Worm (Caenorhabditis elegans) whole organism, midembryonic: ENCODE data around the gene twk-11.
"Not testable (repeated sequence)": the region's sequence is repeated elsewhere in the genome, so short reads cannot be mapped to it uniquely, and the experiment has no call there.

Experiments
- T22C8.4 ChIP-seq: fragments of 200-800 bp; sonication (Bioruptor generic); IDR thresholded peaks from 2 replicates; pipeline ENCODE4 v1.3.6; 2022; ENCODE audit warnings: missing genetic modification characterization, missing compliant biosample characterization
- cog-1 ChIP-seq: sonication (generic microtip); optimal IDR thresholded peaks from 2 replicates; lab custom pipeline; 2016; ENCODE audit warnings: missing genetic modification characterization, missing compliant biosample characterization
- flt-1 ChIP-seq: fragments of 200-800 bp; sonication (Bioruptor generic); IDR thresholded peaks from 2 replicates; pipeline ENCODE4 v1.3.6; 2022; ENCODE audit warnings: missing genetic modification characterization, missing compliant biosample characterization
- klf-2 ChIP-seq: fragments of 200-800 bp; sonication (Bioruptor generic); conservative IDR thresholded peaks from 2 replicates; pipeline ENCODE4 v1.3.6; 2022; ENCODE audit warnings: missing genetic modification reagents, missing genetic modification characterization, missing compliant biosample characterization
- med-1 ChIP-seq: sonication (generic microtip); optimal IDR thresholded peaks from 2 replicates; lab custom pipeline; 2017; ENCODE audit warnings: missing genetic modification characterization, mild to moderate bottlenecking, missing compliant biosample characterization, antibody characterized with exemption, missing genetic modification reagents; ENCODE audit not compliant: insufficient read depth
- ref-1 ChIP-seq: fragments of 200-800 bp; sonication (Bioruptor generic); conservative IDR thresholded peaks from 2 replicates; pipeline ENCODE4 v1.3.6; 2022; ENCODE audit warnings: missing genetic modification reagents, missing genetic modification characterization, missing compliant biosample characterization
- tab-1 ChIP-seq: fragments of 200-800 bp; sonication (Bioruptor generic); IDR thresholded peaks from 2 replicates; pipeline ENCODE4 v1.3.6; 2022; ENCODE audit warnings: missing genetic modification characterization, missing compliant biosample characterization
- ztf-23 ChIP-seq: fragments of 200-800 bp; sonication (Bioruptor generic); IDR thresholded peaks from 2 replicates; pipeline ENCODE4 v1.3.6; 2022; ENCODE audit warnings: missing genetic modification reagents, missing genetic modification characterization, missing compliant biosample characterization
- ztf-29 ChIP-seq: fragments of 200-800 bp; sonication (Bioruptor generic); IDR thresholded peaks from 2 replicates; pipeline ENCODE4 v1.3.6; 2022; ENCODE audit warnings: missing genetic modification reagents, missing genetic modification characterization, missing compliant biosample characterization

The twk-11 gene

DNA sequence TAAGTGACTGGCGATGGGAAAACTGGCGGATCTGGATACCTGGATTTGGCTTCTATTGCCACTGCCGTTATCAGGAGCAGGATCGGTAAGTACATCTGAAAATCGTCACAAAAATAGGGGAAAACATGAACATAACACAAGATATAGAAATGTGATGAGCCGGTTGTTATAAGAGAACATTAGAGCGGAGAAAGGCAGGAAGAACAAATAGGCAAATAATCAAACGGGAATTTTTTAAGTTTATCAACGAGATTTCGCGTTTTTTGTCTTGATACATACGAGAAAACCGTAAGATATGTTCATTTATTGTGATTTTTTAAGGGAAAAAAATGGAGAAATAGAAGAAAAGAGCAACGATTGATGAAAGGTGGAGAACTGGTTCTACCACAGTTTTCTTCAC lies 28.9 kb upstream of the twk-11 start, which contains the start of gene Y57E12AR.1:
Gene Y57E12AR.1 (minus strand): TSS at position 101 of the 400 bp plus-strand sequence.
- no peak for TF ChIP-seq ztf-23 (GFP tag; lab: Robert Waterston, UW)
- no peak for TF ChIP-seq med-1 (GFP tag; lab: Kevin White, UChicago)
- no peak for TF ChIP-seq tab-1 (GFP tag; lab: Robert Waterston, UW)
- TF ChIP-seq ztf-29, result no peak
- TF ChIP-seq cog-1, result no peak
- no peak for TF ChIP-seq flt-1
- TF ChIP-seq klf-2 (GFP tag; lab: Robert Waterston, UW), result no peak
- no peak for TF ChIP-seq T22C8.4 (GFP tag; lab: Robert Waterston, UW)
- no peak for TF ChIP-seq ref-1

DNA sequence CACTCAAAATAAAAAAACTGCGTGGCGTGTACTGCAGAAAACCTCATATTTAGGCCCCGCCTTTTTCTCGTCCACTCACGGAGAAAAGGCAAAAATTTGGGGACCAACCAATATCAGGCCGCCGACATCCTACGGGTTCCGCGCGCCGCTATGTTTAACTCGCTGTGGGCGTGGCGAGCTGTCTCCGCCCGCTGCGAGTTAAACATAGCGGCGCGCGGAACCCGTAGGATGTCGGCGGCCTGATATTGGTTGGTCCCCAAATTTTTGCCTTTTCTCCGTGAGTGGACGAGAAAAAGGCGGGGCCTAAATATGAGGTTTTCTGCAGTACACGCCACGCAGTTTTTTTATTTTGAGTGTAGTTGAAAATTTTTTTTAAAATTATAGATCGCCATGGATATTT lies 26.4 kb upstream of the twk-11 start, which contains the start of gene tmem-258:
Gene tmem-258 (plus strand): TSS at position 385 of the 400 bp plus-strand sequence.
- TF ChIP-seq T22C8.4 (GFP tag; lab: Robert Waterston, UW); ref-1; cog-1: not testable (repeated sequence)

DNA sequence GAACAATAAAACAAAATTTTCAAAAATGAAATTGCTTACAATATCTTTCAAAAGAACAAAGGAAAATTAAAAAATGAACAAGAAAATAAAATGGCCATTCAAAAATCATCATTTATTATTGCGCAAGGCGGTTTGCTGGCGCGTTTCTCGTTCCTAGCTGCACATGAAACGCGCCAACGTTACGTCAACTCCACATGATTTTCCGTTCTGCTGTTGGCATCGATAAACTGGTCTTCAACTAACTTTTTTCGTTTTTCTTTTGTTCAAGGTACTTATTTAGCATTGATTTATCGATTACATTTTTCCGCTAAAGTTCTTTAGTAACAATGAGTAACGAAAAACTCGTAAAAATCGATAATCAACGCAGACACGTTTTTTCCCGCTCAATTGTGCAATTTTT lies 24.0 kb upstream of the twk-11 start, which contains the start of the genes Y57E12AL.6 and Y57E12AL.1:
Gene Y57E12AL.6 (minus strand): TSS at position 75 of the 400 bp plus-strand sequence.
Gene Y57E12AL.1 (plus strand): TSS at position 135 of the 400 bp plus-strand sequence.
- TF ChIP-seq klf-2 (GFP tag; lab: Robert Waterston, UW) (peak; percentile 50; the same call in 1 of the 2 replicates), T22C8.4 (GFP tag; lab: Robert Waterston, UW) (peak; percentile 54), ztf-29 (0 out of 2 replicates have a peak, but pooled peaks have one; percentile 15), med-1 (GFP tag; lab: Kevin White, UChicago) (peak; percentile 56), tab-1 (GFP tag; lab: Robert Waterston, UW) (0 out of 2 replicates have a peak, but pooled peaks have one; percentile 38), cog-1 (peak; percentile 43), ref-1 (no peak), ztf-23 (GFP tag; lab: Robert Waterston, UW) (peak; percentile 80), flt-1 (peak; percentile 54)

DNA sequence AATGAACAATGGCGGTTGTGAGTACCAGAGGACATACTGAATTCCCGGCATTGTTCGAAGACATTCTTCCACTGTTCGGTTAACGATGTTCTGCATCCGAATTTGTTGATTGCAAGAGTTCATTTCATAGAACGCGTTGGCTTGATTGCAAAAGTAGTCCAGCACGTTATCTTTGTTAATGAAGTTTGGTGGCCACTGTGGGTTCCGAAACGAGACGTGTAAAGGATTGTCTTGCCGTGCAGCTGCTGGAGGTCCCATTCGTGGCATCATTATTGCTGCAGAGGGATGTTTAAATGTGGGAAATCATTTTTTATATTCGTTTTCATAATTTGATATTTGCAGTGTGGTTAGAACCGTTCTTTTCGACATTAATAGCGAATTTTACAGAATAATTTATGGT lies 23.0 kb upstream of the twk-11 start, which contains the start of gene mdt-6:
Gene mdt-6 (minus strand): TSS at position 275 of the 400 bp plus-strand sequence.
- TF ChIP-seq ztf-29 (no peak), med-1 (GFP tag; lab: Kevin White, UChicago) (no peak), ref-1 (no peak), T22C8.4 (GFP tag; lab: Robert Waterston, UW) (no peak), tab-1 (GFP tag; lab: Robert Waterston, UW) (no peak), flt-1 (no peak), cog-1 (no peak), klf-2 (GFP tag; lab: Robert Waterston, UW) (no peak), ztf-23 (GFP tag; lab: Robert Waterston, UW) (no peak)

DNA sequence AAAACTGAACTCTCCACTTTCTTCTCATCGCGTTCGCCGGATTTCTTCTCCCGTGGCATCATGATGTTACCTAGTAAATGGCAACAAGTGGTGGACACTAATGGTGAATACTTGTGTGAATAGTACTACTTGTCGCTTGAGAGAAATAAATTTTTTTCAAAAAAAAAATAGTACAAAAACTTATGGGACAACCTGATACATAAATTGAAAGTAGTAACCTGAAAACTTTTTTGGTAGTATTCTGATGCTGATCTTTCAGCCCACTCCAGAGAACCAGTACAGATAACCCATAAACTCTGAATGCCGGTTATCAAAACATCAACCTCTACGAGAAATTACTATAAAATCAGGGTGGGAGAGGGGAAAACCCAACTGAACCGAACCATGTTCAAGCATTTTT lies 21.4 kb upstream of the twk-11 start, which contains the start of gene Y57E12AL.2:
Gene Y57E12AL.2 (plus strand): TSS at position 301 of the 400 bp plus-strand sequence.
- not testable (repeated sequence) for TF ChIP-seq ztf-29; med-1 (GFP tag; lab: Kevin White, UChicago); flt-1

DNA sequence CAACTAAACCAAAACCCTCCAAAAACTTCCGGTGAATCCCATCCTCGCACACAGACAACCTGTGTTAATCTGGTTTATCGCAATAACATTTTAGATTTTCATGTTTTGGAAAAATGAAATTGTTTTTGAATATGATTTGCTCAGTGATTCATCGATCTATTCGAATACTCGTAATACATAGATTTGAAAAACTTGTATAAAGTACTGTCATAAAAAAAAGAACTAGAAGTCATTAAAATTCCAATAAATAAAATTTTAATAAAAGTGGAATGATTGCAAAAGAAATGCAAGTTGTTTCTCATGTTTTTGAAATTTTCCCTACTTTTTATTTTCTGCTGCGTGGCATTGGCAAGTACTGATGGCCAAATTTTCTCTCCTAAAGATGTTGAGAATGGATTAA lies 18.2 kb upstream of the twk-11 start, which contains the start of gene spig-8:
Gene spig-8 (plus strand): TSS at position 301 of the 400 bp plus-strand sequence.
- TF ChIP-seq flt-1 (no peak), tab-1 (GFP tag; lab: Robert Waterston, UW) (no peak), klf-2 (GFP tag; lab: Robert Waterston, UW) (no peak), T22C8.4 (GFP tag; lab: Robert Waterston, UW) (no peak), ref-1 (no peak), med-1 (GFP tag; lab: Kevin White, UChicago) (no peak), ztf-29 (no peak), ztf-23 (GFP tag; lab: Robert Waterston, UW) (no peak), cog-1 (no peak)

DNA sequence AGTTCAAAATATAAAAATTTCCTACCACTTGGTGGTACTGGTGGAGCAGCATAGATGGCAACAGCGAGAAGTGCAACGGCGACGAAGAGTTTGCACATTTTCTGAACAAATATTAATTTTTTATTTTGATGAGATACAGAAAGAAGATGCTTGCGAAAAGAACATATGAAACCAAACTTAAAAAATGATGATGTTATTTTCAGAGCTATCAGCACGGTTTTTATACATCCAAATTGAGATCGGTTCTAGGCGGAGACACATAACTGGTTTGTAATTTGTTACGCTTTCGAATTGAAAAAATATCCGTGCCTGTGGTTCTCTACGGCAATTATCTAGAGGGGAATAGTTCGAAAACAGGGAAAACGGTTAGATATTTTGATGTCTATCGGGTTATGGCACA lies 16.7 kb upstream of the twk-11 start, which contains the start of gene txt-17:
Gene txt-17 (minus strand): TSS at position 101 of the 400 bp plus-strand sequence.
- TF ChIP-seq ztf-29 (no peak), klf-2 (GFP tag; lab: Robert Waterston, UW) (no peak), T22C8.4 (GFP tag; lab: Robert Waterston, UW) (no peak), ztf-23 (GFP tag; lab: Robert Waterston, UW) (no peak), med-1 (GFP tag; lab: Kevin White, UChicago) (no peak)

DNA sequence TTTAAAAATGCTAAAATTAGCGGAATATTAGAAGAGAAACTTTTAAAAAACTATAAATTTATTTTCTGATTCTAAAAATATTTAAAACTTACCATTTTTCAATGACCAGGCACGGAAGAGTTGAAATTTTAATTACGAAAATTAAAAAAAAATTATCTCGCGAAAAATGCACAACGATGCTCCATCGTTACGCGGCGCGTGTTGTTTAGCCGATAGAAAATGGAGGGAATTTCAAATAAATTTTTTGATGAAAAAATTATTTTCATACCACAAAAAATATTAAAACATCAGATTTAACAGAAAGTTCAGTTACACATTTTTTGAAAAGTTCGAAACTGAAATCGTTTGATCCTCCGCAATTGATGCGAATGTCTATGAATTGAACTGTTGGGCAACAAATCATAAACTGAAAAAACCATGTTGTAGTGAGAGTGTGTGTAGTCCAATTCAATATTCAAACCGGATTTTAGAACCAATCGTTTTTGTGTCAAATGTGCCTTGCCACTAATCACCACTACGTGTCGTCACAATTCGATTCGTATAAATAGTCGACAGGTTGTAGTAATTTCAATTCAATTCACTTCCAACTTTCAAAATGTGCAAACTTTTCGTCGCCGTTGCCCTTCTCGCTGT lies 14.9 kb upstream of the twk-11 start, which contains the start of the genes tofu-2 and spig-1:
Gene tofu-2 (minus strand): TSS at position 116 of the 633 bp plus-strand sequence.
Gene spig-1 (plus strand): TSS at position 583 of the 633 bp plus-strand sequence.
- TF ChIP-seq T22C8.4 (GFP tag; lab: Robert Waterston, UW) (no peak), klf-2 (GFP tag; lab: Robert Waterston, UW) (no peak), ztf-29 (no peak), ref-1 (no peak), cog-1 (no peak), med-1 (GFP tag; lab: Kevin White, UChicago) (no peak), ztf-23 (GFP tag; lab: Robert Waterston, UW) (no peak), tab-1 (GFP tag; lab: Robert Waterston, UW) (no peak), flt-1 (no peak)

DNA sequence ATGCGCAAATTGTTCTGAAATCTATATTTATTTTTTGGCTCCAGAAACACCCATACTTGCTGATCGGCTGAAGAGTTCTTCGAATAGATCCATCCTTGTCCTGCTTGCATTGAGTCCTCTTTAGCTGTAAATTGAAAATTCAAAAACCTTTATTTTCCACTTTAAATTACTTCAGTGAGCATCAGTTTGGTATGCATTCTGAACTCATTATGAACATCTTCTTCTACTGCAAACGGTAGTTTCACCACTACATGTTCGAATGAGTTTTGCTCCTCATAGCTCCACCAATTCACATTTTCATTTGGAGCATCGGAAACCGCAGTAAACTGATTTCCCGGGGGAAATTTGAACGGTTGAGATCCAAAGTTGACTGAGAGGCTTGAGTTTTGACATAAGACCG lies 13.8 kb upstream of the twk-11 start:
- TF ChIP-seq cog-1 (no peak), ref-1 (no peak), ztf-29 (no peak), klf-2 (GFP tag; lab: Robert Waterston, UW) (no peak), ztf-23 (GFP tag; lab: Robert Waterston, UW) (no peak), med-1 (GFP tag; lab: Kevin White, UChicago) (no peak), tab-1 (GFP tag; lab: Robert Waterston, UW) (no peak), T22C8.4 (GFP tag; lab: Robert Waterston, UW) (no peak), flt-1 (no peak)
